Fruit fly (Drosophila melanogaster) whole organism, embryonic: ENCODE results near the gene Eig71Eg.

ENCODE experiments used
- Blimp-1 ChIP-seq: fragments of 200-800 bp; sonication (Bioruptor generic); optimal IDR thresholded peaks from 3 replicates; lab custom pipeline; 2018; ENCODE audit warnings: missing biosample characterization, missing genetic modification characterization, mild to moderate bottlenecking, moderate library complexity, missing genetic modification reagents
- CG11504 ChIP-seq: fragments of 200-800 bp; sonication (Bioruptor generic); optimal IDR thresholded peaks from 3 replicates; lab custom pipeline; 2019; ENCODE audit warnings: missing biosample characterization, mild to moderate bottlenecking, missing genetic modification characterization, moderate library complexity
- CG13775 ChIP-seq: fragments of 200-800 bp; sonication (Bioruptor generic); optimal IDR thresholded peaks from 3 replicates; lab custom pipeline; 2017; ENCODE audit warnings: missing biosample characterization, mild to moderate bottlenecking, missing genetic modification characterization
- CG13894 ChIP-seq: fragments of 200-800 bp; sonication (Bioruptor generic); optimal IDR thresholded peaks from 3 replicates; lab custom pipeline; 2018; ENCODE audit warnings: missing biosample characterization, mild to moderate bottlenecking, missing genetic modification characterization, moderate library complexity
- CG14014 ChIP-seq: fragments of 200-800 bp; sonication (Bioruptor generic); IDR thresholded peaks from 2 replicates; pipeline ENCODE4 v1.3.6; 2022; ENCODE audit warnings: missing biosample characterization, missing genetic modification characterization
- CG14441 ChIP-seq: fragments of 200-800 bp; sonication (Bioruptor generic); IDR thresholded peaks from 2 replicates; pipeline ENCODE4 v1.3.6; 2022; ENCODE audit warnings: missing biosample characterization, missing genetic modification characterization
- CG15601 ChIP-seq: fragments of 200-800 bp; sonication (Bioruptor generic); optimal IDR thresholded peaks from 3 replicates; lab custom pipeline; 2019; ENCODE audit warnings: missing biosample characterization, mild to moderate bottlenecking, missing genetic modification characterization, moderate library complexity
- CG31441 ChIP-seq: fragments of 200-800 bp; sonication (Bioruptor generic); IDR thresholded peaks from 2 replicates; pipeline ENCODE4 v1.3.6; 2022; ENCODE audit warnings: missing biosample characterization, missing genetic modification characterization
- CG3281 ChIP-seq: fragments of 200-800 bp; sonication (Bioruptor generic); optimal IDR thresholded peaks from 3 replicates; lab custom pipeline; 2017; ENCODE audit warnings: missing biosample characterization, mild to moderate bottlenecking, missing genetic modification characterization
- CG33557 ChIP-seq: fragments of 200-800 bp; sonication (Bioruptor generic); optimal IDR thresholded peaks from 2 replicates; lab custom pipeline; 2019; ENCODE audit warnings: missing biosample characterization, mild to moderate bottlenecking, missing genetic modification characterization, moderate library complexity
- CG6254 ChIP-seq: fragments of 200-800 bp; sonication (Bioruptor generic); optimal IDR thresholded peaks from 3 replicates; lab custom pipeline; 2017; ENCODE audit warnings: mild to moderate bottlenecking, missing biosample characterization, missing genetic modification reagents, missing genetic modification characterization
- CG6689 ChIP-seq: fragments of 200-800 bp; sonication (Bioruptor generic); IDR thresholded peaks from 2 replicates; pipeline ENCODE4 v1.3.6; 2022; ENCODE audit warnings: missing biosample characterization, missing genetic modification characterization
- CG7745 ChIP-seq: fragments of 200-800 bp; sonication (Bioruptor generic); optimal IDR thresholded peaks from 2 replicates; lab custom pipeline; 2018; ENCODE audit warnings: missing biosample characterization, mild to moderate bottlenecking, missing genetic modification characterization, moderate library complexity
- CG8089 ChIP-seq: fragments of 200-800 bp; sonication (Bioruptor generic); optimal IDR thresholded peaks from 3 replicates; lab custom pipeline; 2016; ENCODE audit warnings: missing biosample characterization, missing genetic modification characterization
- CG8388 ChIP-seq: fragments of 200-800 bp; sonication (Bioruptor generic); optimal IDR thresholded peaks from 2 replicates; lab custom pipeline; 2019; ENCODE audit warnings: missing biosample characterization, mild to moderate bottlenecking, missing genetic modification characterization, moderate library complexity
- CG8478 ChIP-seq: fragments of >200 bp; optimal IDR thresholded peaks from 2 replicates; lab custom pipeline; 2018
- CG9215 ChIP-seq: fragments of 200-800 bp; sonication (Bioruptor generic); IDR thresholded peaks from 2 replicates; pipeline ENCODE4 v1.3.6; 2022; ENCODE audit warnings: missing biosample characterization, missing genetic modification characterization
- CHES-1-like ChIP-seq: fragments of 200-800 bp; sonication (Bioruptor generic); optimal IDR thresholded peaks from 2 replicates; lab custom pipeline; 2016; ENCODE audit warnings: missing biosample characterization, missing genetic modification characterization
- CoRest ChIP-seq: fragments of 200-800 bp; sonication (Bioruptor generic); optimal IDR thresholded peaks from 3 replicates; lab custom pipeline; 2018; ENCODE audit warnings: missing biosample characterization, mild to moderate bottlenecking, missing genetic modification characterization, moderate library complexity
- CrebB ChIP-seq: fragments of 200-800 bp; sonication (Bioruptor generic); optimal IDR thresholded peaks from 3 replicates; lab custom pipeline; 2018; ENCODE audit warnings: missing biosample characterization, mild to moderate bottlenecking, missing genetic modification characterization
- Dad ChIP-seq: fragments of 200-800 bp; sonication (Bioruptor generic); optimal IDR thresholded peaks from 3 replicates; lab custom pipeline; 2016; ENCODE audit warnings: missing biosample characterization, missing genetic modification characterization
- Dek ChIP-seq: fragments of 200-800 bp; sonication (Bioruptor generic); optimal IDR thresholded peaks from 3 replicates; lab custom pipeline; 2019; ENCODE audit warnings: missing biosample characterization, mild to moderate bottlenecking, missing genetic modification characterization, moderate library complexity
- Gsc ChIP-seq: fragments of 200-800 bp; sonication (Bioruptor generic); IDR thresholded peaks from 2 replicates; pipeline ENCODE4 v1.3.6; 2022; ENCODE audit warnings: missing biosample characterization, missing genetic modification characterization
- HLH4C ChIP-seq: fragments of 200-800 bp; sonication (Bioruptor generic); IDR thresholded peaks from 3 replicates; pipeline ENCODE4 v1.3.6; 2022; ENCODE audit warnings: missing biosample characterization, missing genetic modification characterization; ENCODE audit not compliant: partially characterized antibody
- MBD-R2 ChIP-seq: fragments of 200-800 bp; sonication (Bioruptor generic); IDR thresholded peaks from 2 replicates; pipeline ENCODE4 v1.3.6; 2022; ENCODE audit warnings: missing biosample characterization, missing genetic modification characterization
- Optix ChIP-seq: fragments of 200-800 bp; sonication (Bioruptor generic); IDR thresholded peaks from 3 replicates; pipeline ENCODE4 v1.3.6; 2022; ENCODE audit warnings: missing biosample characterization, missing genetic modification characterization
- Ravus ChIP-seq: fragments of 200-800 bp; sonication (Bioruptor generic); IDR thresholded peaks from 2 replicates; pipeline ENCODE4 v1.3.6; 2022; ENCODE audit warnings: missing biosample characterization, missing genetic modification characterization
- bab2 ChIP-seq: fragments of 200-800 bp; sonication (Bioruptor generic); optimal IDR thresholded peaks from 2 replicates; lab custom pipeline; 2016; ENCODE audit warnings: missing biosample characterization, missing genetic modification characterization
- bowl ChIP-seq: fragments of 200-800 bp; sonication (Bioruptor generic); IDR thresholded peaks from 2 replicates; pipeline ENCODE4 v1.3.6; 2022; ENCODE audit warnings: missing biosample characterization, missing genetic modification characterization
- esg ChIP-seq: fragments of 200-800 bp; sonication (Bioruptor generic); conservative IDR thresholded peaks from 2 replicates; pipeline ENCODE4 v1.3.6; 2022; ENCODE audit warnings: missing biosample characterization, missing genetic modification characterization
- fd3F ChIP-seq: fragments of 200-800 bp; sonication (Bioruptor generic); optimal IDR thresholded peaks from 2 replicates; lab custom pipeline; 2018; ENCODE audit warnings: missing biosample characterization, mild to moderate bottlenecking, missing genetic modification characterization, moderate library complexity
- gcm ChIP-seq: fragments of 200-800 bp; sonication (Bioruptor generic); optimal IDR thresholded peaks from 2 replicates; lab custom pipeline; 2019; ENCODE audit warnings: missing biosample characterization, mild to moderate bottlenecking, missing genetic modification characterization, moderate library complexity
- gfzf ChIP-seq: fragments of 200-800 bp; sonication (Bioruptor generic); optimal IDR thresholded peaks from 2 replicates; lab custom pipeline; 2016; ENCODE audit warnings: missing biosample characterization, mild to moderate bottlenecking, missing genetic modification characterization, moderate library complexity
- ham ChIP-seq: fragments of 200-800 bp; sonication (Bioruptor generic); IDR thresholded peaks from 2 replicates; pipeline ENCODE4 v1.3.6; 2022; ENCODE audit warnings: missing biosample characterization, missing genetic modification characterization
- her ChIP-seq: fragments of 200-800 bp; sonication (Bioruptor generic); optimal IDR thresholded peaks from 2 replicates; lab custom pipeline; 2016; ENCODE audit warnings: missing biosample characterization, missing genetic modification characterization
- ind ChIP-seq: fragments of 200-800 bp; sonication (Bioruptor generic); optimal IDR thresholded peaks from 3 replicates; lab custom pipeline; 2016; ENCODE audit warnings: missing biosample characterization, missing genetic modification characterization
- lab ChIP-seq: fragments of 200-800 bp; sonication (Bioruptor generic); optimal IDR thresholded peaks from 3 replicates; lab custom pipeline; 2017; ENCODE audit warnings: missing biosample characterization, missing genetic modification characterization, mild to moderate bottlenecking, moderate library complexity, missing genetic modification reagents
- mirr ChIP-seq: fragments of 200-800 bp; sonication (Bioruptor generic); optimal IDR thresholded peaks from 3 replicates; lab custom pipeline; 2018; ENCODE audit warnings: missing biosample characterization, mild to moderate bottlenecking, missing genetic modification characterization
- nom ChIP-seq: fragments of 200-800 bp; sonication (Bioruptor generic); optimal IDR thresholded peaks from 2 replicates; lab custom pipeline; 2017; ENCODE audit warnings: missing biosample characterization, missing genetic modification characterization, mild to moderate bottlenecking, moderate library complexity, missing genetic modification reagents
- odd ChIP-seq: fragments of 200-800 bp; sonication (Bioruptor generic); optimal IDR thresholded peaks from 2 replicates; lab custom pipeline; 2017; ENCODE audit warnings: missing biosample characterization, mild to moderate bottlenecking, missing genetic modification characterization
- peb ChIP-seq: fragments of 200-800 bp; sonication (Bioruptor generic); IDR thresholded peaks from 2 replicates; pipeline ENCODE4 v1.3.6; 2022; ENCODE audit warnings: missing biosample characterization, missing genetic modification characterization
- sens ChIP-seq: fragments of 200-800 bp; sonication (Bioruptor generic); peaks from one replicate; lab custom pipeline; 2016; ENCODE audit warnings: missing biosample characterization, missing genetic modification characterization
- seq ChIP-seq: fragments of 200-800 bp; sonication (Bioruptor generic); IDR thresholded peaks from 2 replicates; pipeline ENCODE4 v1.3.6; 2022; ENCODE audit warnings: missing biosample characterization, missing genetic modification characterization
- sim ChIP-seq: fragments of 200-800 bp; sonication (Bioruptor generic); IDR thresholded peaks from 2 replicates; pipeline ENCODE4 v1.3.6; 2022; ENCODE audit warnings: missing biosample characterization, missing genetic modification characterization
- sisA ChIP-seq: fragments of 200-800 bp; sonication (Bioruptor generic); IDR thresholded peaks from 2 replicates; pipeline ENCODE4 v1.3.6; 2022; ENCODE audit warnings: missing biosample characterization, missing genetic modification characterization
- stc ChIP-seq: fragments of 200-800 bp; sonication (Bioruptor generic); IDR thresholded peaks from 2 replicates; pipeline ENCODE4 v1.3.6; 2022; ENCODE audit warnings: missing biosample characterization, missing genetic modification characterization
- tx ChIP-seq: fragments of 200-800 bp; sonication (Bioruptor generic); optimal IDR thresholded peaks from 2 replicates; lab custom pipeline; 2016; ENCODE audit warnings: missing biosample characterization, missing genetic modification characterization
- unpg ChIP-seq: fragments of 200-800 bp; sonication (Bioruptor generic); optimal IDR thresholded peaks from 3 replicates; lab custom pipeline; 2018; ENCODE audit warnings: missing biosample characterization, mild to moderate bottlenecking, missing genetic modification characterization, moderate library complexity
- vnd ChIP-seq: fragments of 200-800 bp; sonication (Bioruptor generic); IDR thresholded peaks from 3 replicates; pipeline ENCODE4 v1.3.6; 2022; ENCODE audit warnings: missing biosample characterization, missing genetic modification characterization; ENCODE audit not compliant: partially characterized antibody
- wdn ChIP-seq: fragments of 200-800 bp; sonication (Bioruptor generic); IDR thresholded peaks from 2 replicates; pipeline ENCODE4 v1.3.6; 2022; ENCODE audit warnings: missing biosample characterization, missing genetic modification characterization
- zf30C ChIP-seq: fragments of 200-800 bp; sonication (Bioruptor generic); optimal IDR thresholded peaks from 3 replicates; lab custom pipeline; 2018; ENCODE audit warnings: missing biosample characterization, mild to moderate bottlenecking, missing genetic modification characterization
- zfh2 ChIP-seq: fragments of 200-800 bp; sonication (Bioruptor generic); optimal IDR thresholded peaks from 2 replicates; lab custom pipeline; 2016; ENCODE audit warnings: missing biosample characterization, missing genetic modification characterization

Gene Eig71Eg

dm6 chr3L:15672800-15673199, 15.4 kb downstream of the Eig71Eg start (continued):
- TF ChIP-seq vnd (GFP tag; lab: Robert Waterston, UW) (no peak), esg (GFP tag; lab: Robert Waterston, UW) (no peak), sisA (GFP tag; lab: Robert Waterston, UW) (no peak), unpg (GFP tag; lab: Kevin White, UChicago) (peak; percentile 51), lab (GFP tag; lab: Kevin White, UChicago) (no peak), sim (GFP tag; lab: Robert Waterston, UW) (no peak), CG33557 (GFP tag; lab: Kevin White, UChicago) (peak; percentile 54), CG15601 (peak; percentile 35), Gsc (no peak), mirr (GFP tag; lab: Kevin White, UChicago) (no peak), Dek (tag; lab: Kevin White, UChicago) (no peak), CG6689 (GFP tag; lab: Robert Waterston, UW) (no peak), CG8089 (GFP tag; lab: Kevin White, UChicago) (no peak), MBD-R2 (GFP tag; lab: Robert Waterston, UW) (no peak), Blimp-1 (GFP tag; lab: Kevin White, UChicago) (peak; percentile 36), CHES-1-like (GFP tag; lab: Kevin White, UChicago) (no peak), CG11504 (tag; lab: Kevin White, UChicago) (peak; percentile 44), zf30C (GFP tag; lab: Kevin White, UChicago) (peak; percentile 19), CG31441 (GFP tag; lab: Robert Waterston, UW) (peak; percentile 58), gfzf (GFP tag; lab: Kevin White, UChicago) (no peak), seq (GFP tag; lab: Robert Waterston, UW) (no peak), CG13775 (GFP tag; lab: Kevin White, UChicago) (no peak), stc (GFP tag; lab: Robert Waterston, UW) (no peak), CoRest (tag; lab: Kevin White, UChicago) (peak; percentile 30), tx (no peak), CG8388 (GFP tag; lab: Kevin White, UChicago) (peak; percentile 25), wdn (no peak), gcm (GFP tag; lab: Kevin White, UChicago) (peak; percentile 38), CG6254 (GFP tag; lab: Kevin White, UChicago) (no peak), CG3281 (GFP tag; lab: Kevin White, UChicago) (no peak), CG14014 (GFP tag; lab: Robert Waterston, UW) (no peak), CG14441 (no peak), zfh2 (no peak), CG8478 (lab: Kevin White, UChicago) (no peak), odd (GFP tag; lab: Kevin White, UChicago) (no peak), sens (GFP tag; lab: Kevin White, UChicago) (peak; percentile 87), CG13894 (tag; lab: Kevin White, UChicago) (no peak), fd3F (GFP tag; lab: Kevin White, UChicago) (no peak), HLH4C (GFP tag; lab: Robert Waterston, UW) (no peak), bowl (GFP tag; lab: Robert Waterston, UW) (no peak), ind (no peak), CG7745 (peak; percentile 3), Optix (GFP tag; lab: Robert Waterston, UW) (no peak), CrebB (tag; lab: Kevin White, UChicago) (no peak), CG9215 (GFP tag; lab: Robert Waterston, UW) (no peak), peb (GFP tag; lab: Robert Waterston, UW) (no peak), bab2 (no peak), Ravus (GFP tag; lab: Robert Waterston, UW) (no peak), nom (no peak), Dad (no peak), ham (GFP tag; lab: Robert Waterston, UW) (no peak), her (no peak)
